Fruit fly (Drosophila melanogaster): Measurements from ENCODE around the gene Dhc16F.

Dhc16F gene

dm6 chrX:18064183-18064582 lies at the start of gene Dhc16F:
Gene Dhc16F (plus strand): TSS chrX:18064483.
- no peak for TF ChIP-seq Myc (optimal IDR thresholded peaks at IDR 0.05)
- TF ChIP-seq ttk (optimal IDR thresholded peaks at IDR 0.05), result no peak
- TF ChIP-seq Sin3A (optimal IDR thresholded peaks at IDR 0.05), result no peak
- no peak for TF ChIP-seq insv (optimal IDR thresholded peaks at IDR 0.05)
- TF ChIP-seq psq (optimal IDR thresholded peaks at IDR 0.05), result no peak
- TF ChIP-seq h (optimal IDR thresholded peaks at IDR 0.05), result no peak

dm6 chrX:18014601-18015000 lies 49.7 kb upstream of the Dhc16F start:
- TF ChIP-seq psq (optimal IDR thresholded peaks at IDR 0.05) (no peak), Myc (optimal IDR thresholded peaks at IDR 0.05) (no peak), insv (optimal IDR thresholded peaks at IDR 0.05) (no peak), Sin3A (optimal IDR thresholded peaks at IDR 0.05) (no peak), ttk (optimal IDR thresholded peaks at IDR 0.05) (no peak), h (optimal IDR thresholded peaks at IDR 0.05) (no peak)

DNA sequence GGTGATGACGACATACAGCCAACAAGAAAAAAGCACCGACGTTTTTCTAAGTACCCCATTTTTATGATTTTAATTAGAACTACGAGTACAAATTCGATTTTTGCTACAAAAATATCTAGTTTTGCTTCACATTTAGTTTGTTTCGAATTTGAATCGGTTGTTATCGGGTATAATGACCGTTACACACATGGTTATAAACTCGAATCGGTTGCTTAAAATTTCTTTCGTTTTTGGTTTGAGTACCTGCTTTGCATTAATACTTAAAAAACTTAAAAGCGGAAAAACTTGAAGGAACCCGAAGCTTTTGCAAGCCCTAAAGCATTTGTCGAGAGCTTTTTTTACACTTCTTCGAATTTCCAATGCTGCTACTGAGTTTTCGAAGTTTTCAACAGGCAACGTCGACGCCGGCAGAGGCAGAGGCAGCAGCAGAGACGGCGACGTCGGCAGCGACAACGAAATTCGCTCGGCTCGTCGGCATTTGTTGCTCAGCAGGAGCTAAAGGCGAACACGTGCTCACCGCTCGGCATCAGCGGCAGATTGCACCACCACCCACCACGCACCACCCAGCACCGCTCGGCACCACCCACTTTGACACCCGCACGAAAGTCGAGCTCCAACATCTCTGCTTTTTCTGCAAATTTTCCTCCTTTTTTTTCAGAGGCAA lies 45.7 kb upstream of the Dhc16F start:
- TF ChIP-seq ttk (optimal IDR thresholded peaks at IDR 0.05) (no peak), Myc (optimal IDR thresholded peaks at IDR 0.05) (no peak), h (optimal IDR thresholded peaks at IDR 0.05) (no peak), Sin3A (optimal IDR thresholded peaks at IDR 0.05) (no peak), insv (optimal IDR thresholded peaks at IDR 0.05) (no peak), psq (optimal IDR thresholded peaks at IDR 0.05) (no peak)

DNA sequence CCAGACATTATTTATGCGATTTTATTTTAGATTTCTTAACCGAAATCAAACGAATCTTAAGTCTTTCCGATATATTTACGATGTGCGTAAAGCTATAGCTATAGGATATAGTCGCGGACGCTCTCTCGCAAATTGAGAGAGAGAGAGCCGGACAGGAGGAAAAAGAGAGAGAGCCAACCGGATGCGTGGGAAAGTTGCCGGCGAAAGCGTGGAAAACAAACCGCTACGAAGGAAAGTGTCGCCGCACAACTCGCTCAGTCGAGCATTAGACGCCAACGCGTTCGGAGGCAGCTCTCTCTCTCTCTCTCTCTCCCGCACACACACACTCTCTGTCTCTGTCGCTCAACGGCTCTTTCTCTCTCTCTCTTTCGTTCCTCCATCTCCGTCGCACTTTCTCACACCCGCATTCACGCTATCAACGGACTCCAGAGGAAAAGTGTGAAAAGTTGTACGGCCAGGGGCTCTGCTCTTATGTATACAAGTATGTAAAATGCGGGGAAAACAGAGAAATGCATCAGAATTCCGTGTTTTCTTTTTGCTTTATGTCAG lies 40.6 kb upstream of the Dhc16F start, which contains the start of gene CG6867:
Gene CG6867 (plus strand): TSS at position 256 of the 549 bp plus-strand sequence.
- no peak for TF ChIP-seq Myc (optimal IDR thresholded peaks at IDR 0.05)
- no peak for TF ChIP-seq insv (optimal IDR thresholded peaks at IDR 0.05)
- TF ChIP-seq psq (optimal IDR thresholded peaks at IDR 0.05), result no peak
- TF ChIP-seq ttk (optimal IDR thresholded peaks at IDR 0.05), result no peak
- TF ChIP-seq Sin3A (optimal IDR thresholded peaks at IDR 0.05), result no peak
- TF ChIP-seq h (optimal IDR thresholded peaks at IDR 0.05), result no peak

dm6 chrX:18043691-18044090 lies 20.6 kb upstream of the Dhc16F start, which contains the start of gene CG15373:
Gene CG15373 (plus strand): TSS chrX:18043991.
- TF ChIP-seq ttk (optimal IDR thresholded peaks at IDR 0.05), result no peak

DNA sequence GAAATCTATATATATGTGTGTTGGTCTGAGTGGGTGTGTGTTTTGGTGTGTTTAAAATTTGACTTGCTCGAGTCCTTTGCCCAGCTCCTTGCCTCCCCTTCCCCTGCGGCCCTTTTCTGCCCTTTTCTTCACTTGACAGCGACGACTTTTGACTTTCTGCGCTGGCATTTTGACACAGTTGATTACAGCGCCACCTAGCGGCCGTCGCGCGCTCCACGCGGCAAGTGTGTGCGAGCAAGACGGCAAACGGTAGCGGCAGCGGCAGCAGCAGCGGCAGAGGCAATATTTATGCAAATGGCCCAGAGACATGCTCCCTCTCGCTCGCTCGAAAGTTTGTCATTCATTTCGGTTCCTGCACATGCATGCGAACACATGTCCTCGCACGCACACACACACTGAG lies 12.1 kb upstream of the Dhc16F start:
- TF ChIP-seq psq (optimal IDR thresholded peaks at IDR 0.05), result no peak
- no peak for TF ChIP-seq ttk (optimal IDR thresholded peaks at IDR 0.05)
- TF ChIP-seq Myc (optimal IDR thresholded peaks at IDR 0.05), result no peak
- no peak for TF ChIP-seq h (optimal IDR thresholded peaks at IDR 0.05)
- no peak for TF ChIP-seq Sin3A (optimal IDR thresholded peaks at IDR 0.05)

DNA sequence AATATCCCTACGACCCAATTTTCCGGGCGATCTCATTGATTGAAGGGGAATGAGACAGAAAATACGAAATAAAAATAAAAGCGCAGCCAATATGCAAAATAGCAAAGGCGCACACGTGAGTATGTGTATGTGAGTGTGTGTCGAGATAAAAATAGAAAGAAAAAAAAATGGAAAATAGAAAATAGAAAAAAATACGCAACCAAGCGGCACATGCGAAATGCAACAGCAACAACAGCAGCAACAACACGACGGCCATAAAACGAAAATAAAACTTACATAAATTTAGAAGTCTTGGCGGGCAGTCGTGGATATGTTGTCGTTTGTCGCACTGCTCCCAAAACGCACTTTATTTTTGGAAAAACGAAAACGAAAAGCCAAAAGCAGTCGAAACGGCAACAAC lies 7.1 kb upstream of the Dhc16F start:
- no peak for TF ChIP-seq psq (optimal IDR thresholded peaks at IDR 0.05)
- TF ChIP-seq ttk (optimal IDR thresholded peaks at IDR 0.05), result no peak
- no peak for TF ChIP-seq Myc (optimal IDR thresholded peaks at IDR 0.05)
- no peak for TF ChIP-seq h (optimal IDR thresholded peaks at IDR 0.05)

DNA sequence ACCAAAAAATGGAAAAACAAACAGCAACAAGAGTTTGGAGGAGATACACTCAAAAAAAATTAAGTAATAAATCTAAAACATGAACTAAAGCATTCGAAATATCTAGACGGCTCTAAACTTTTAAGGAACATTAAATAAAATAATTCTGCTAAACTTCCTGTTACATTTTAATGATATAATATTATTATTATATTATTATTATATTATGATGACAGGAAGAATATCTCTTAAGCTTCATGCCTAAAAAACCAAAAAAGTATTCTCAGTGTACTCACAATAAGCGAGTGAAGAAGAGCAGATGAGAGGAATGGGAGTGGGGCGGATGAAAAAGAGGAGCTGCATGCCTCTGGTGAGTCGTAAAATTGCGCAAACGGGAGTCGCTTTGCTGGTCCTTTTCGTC lies 6.2 kb upstream of the Dhc16F start:
- no peak for TF ChIP-seq Myc (optimal IDR thresholded peaks at IDR 0.05)

DNA sequence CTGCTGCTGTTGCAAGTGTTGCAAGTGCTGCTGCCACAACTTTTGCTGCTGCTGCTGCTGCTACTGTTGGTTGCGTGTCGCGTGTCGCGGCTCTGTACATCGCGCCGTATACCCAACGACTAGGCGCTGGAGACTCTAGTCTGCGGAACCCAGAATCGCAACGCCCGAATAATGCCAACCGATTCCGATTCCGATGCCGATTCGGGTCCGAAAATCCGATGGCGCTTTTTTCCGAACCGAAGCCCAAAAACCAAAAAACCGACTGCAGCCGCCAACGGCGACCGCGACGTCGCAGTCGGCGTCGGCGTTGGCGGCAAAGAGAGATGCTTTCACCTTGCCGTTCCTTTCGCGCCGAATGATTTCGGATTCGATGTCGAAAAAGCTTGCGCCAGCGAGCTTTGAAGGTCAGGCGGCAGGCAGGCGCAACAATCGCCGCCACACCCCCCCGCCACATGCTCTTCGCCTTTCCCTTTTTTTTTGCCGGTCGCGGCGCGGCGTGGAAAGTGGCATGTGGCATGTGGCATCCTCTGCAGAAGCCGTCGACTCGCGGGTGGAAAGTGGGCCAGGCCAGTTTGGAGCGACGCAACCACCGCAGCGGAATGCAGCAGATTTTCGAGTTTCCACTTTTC lies 1.0 kb upstream of the Dhc16F start, which contains the start of gene Sh:
Gene Sh (minus strand): TSS at position 104 of the 629 bp plus-strand sequence.
- TF ChIP-seq insv (optimal IDR thresholded peaks at IDR 0.05) (no peak), ttk (optimal IDR thresholded peaks at IDR 0.05) (no peak), psq (optimal IDR thresholded peaks at IDR 0.05) (no peak), h (optimal IDR thresholded peaks at IDR 0.05) (no peak), Sin3A (optimal IDR thresholded peaks at IDR 0.05) (no peak), Myc (optimal IDR thresholded peaks at IDR 0.05) (no peak)

DNA sequence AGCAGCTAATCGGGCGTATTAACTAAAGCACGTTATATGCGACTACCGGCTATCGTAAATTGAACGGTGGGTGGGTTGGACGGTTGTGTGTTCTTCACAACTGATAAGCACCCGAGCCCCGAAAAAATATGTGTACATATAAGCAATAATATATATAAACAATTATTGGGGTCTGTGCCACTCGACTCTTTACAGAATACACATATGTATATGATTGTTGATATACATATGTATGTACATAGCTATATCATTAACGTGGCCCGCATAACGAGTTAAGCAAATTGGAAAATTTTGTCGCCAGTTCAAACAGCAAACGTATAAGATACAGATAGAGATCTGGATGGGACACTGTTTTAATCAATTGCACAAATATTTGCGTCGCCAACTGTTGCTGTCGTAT lies 18.4 kb downstream of the Dhc16F start:
- TF ChIP-seq Myc (optimal IDR thresholded peaks at IDR 0.05), result no peak
- TF ChIP-seq h (optimal IDR thresholded peaks at IDR 0.05), result no peak
- no peak for TF ChIP-seq insv (optimal IDR thresholded peaks at IDR 0.05)
- TF ChIP-seq psq (optimal IDR thresholded peaks at IDR 0.05), result no peak
- no peak for TF ChIP-seq ttk (optimal IDR thresholded peaks at IDR 0.05)
- no peak for TF ChIP-seq Sin3A (optimal IDR thresholded peaks at IDR 0.05)

DNA sequence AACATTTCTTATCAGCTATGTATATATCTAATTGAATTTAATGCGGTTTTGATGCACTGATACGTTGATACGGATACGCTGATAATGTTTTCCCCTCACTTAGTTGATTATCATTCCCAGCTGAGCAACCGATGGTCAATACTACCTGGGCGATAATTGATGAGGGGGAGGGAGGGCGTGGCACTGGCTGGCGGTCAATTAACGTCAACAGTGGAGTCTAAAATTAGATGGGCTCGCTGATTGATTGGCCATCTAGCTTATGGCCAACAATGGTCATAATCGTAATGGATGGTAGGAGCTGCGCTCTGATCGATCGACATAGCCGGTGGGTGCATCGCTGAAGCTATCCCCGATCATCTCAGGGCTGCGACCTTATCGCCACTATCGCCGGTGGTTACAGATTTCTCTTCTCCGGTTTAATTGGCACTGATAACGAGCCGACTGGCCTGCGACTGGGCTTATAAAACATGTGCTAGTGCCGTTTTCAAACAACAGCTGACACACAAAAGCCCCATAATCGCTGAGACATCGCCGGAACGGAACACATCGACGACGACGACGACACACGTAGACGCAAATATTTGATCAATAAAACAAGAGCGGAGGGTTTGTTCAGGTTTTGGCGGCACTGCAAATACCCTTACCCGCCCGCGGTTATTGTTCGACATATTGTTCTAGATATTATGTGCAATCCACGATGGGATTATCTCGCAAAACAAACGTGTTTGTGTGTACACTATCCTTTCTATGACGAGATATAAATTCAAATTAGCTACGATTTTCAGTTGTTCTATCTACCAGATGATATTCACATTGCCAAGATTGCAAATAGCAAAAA lies 19.5 kb downstream of the Dhc16F start:
- TF ChIP-seq psq (optimal IDR thresholded peaks at IDR 0.05) (no peak), insv (optimal IDR thresholded peaks at IDR 0.05) (no peak), Sin3A (optimal IDR thresholded peaks at IDR 0.05) (no peak), ttk (optimal IDR thresholded peaks at IDR 0.05) (no peak), h (optimal IDR thresholded peaks at IDR 0.05) (no peak)
